Worm (Caenorhabditis elegans) whole organism, mixed stage, embryonic: ENCODE results near the gene tbce-1.

Experiments
- M03D4.4 ChIP-seq: sonication (generic microtip); optimal IDR thresholded peaks from 2 replicates; lab custom pipeline; 2017; ENCODE audit warnings: mild to moderate bottlenecking, missing genetic modification characterization, missing compliant biosample characterization
- ces-1 ChIP-seq: fragments of 150-350 bp; optimal IDR thresholded peaks from 2 replicates; lab custom pipeline; 2014; ENCODE audit warnings: missing biosample characterization, missing genetic modification reagents, missing genetic modification characterization
- cnd-1 ChIP-seq: fragments of 200-800 bp; sonication (Bioruptor generic); optimal IDR thresholded peaks from 2 replicates; lab custom pipeline; 2018; ENCODE audit warnings: mild to moderate bottlenecking, missing genetic modification characterization, missing compliant biosample characterization
- ham-2 ChIP-seq: fragments of 200-800 bp; sonication (Bioruptor generic); optimal IDR thresholded peaks from 2 replicates; lab custom pipeline; 2018; ENCODE audit warnings: mild to moderate bottlenecking, missing genetic modification characterization, missing compliant biosample characterization
- lsy-2 ChIP-seq: fragments of 150-350 bp; optimal IDR thresholded peaks from 2 replicates; lab custom pipeline; 2014; ENCODE audit warnings: missing biosample characterization, missing genetic modification characterization
- nhr-12 ChIP-seq: fragments of 150-350 bp; optimal IDR thresholded peaks from 2 replicates; lab custom pipeline; 2014; ENCODE audit warnings: missing biosample characterization, missing genetic modification characterization
- nhr-28 ChIP-seq: fragments of 150-350 bp; optimal IDR thresholded peaks from 2 replicates; lab custom pipeline; 2014; ENCODE audit warnings: missing biosample characterization, missing genetic modification characterization
- nhr-76 ChIP-seq: sonication (generic microtip); optimal IDR thresholded peaks from 2 replicates; lab custom pipeline; 2017; ENCODE audit warnings: missing biosample characterization, missing genetic modification characterization
- snpc-4 ChIP-seq: fragments of 150-350 bp; optimal IDR thresholded peaks from 2 replicates; lab custom pipeline; 2014; ENCODE audit warnings: missing biosample characterization, missing genetic modification characterization
- sptf-1 ChIP-seq: sonication (generic microtip); optimal IDR thresholded peaks from 2 replicates; lab custom pipeline; 2017; ENCODE audit warnings: mild to moderate bottlenecking, missing genetic modification characterization, moderate library complexity, missing compliant biosample characterization
- unc-62 ChIP-seq: fragments of 150-350 bp; optimal IDR thresholded peaks from 2 replicates; lab custom pipeline; 2014; ENCODE audit warnings: missing biosample characterization, missing genetic modification reagents, missing genetic modification characterization
- ztf-11 ChIP-seq: fragments of 150-350 bp; optimal IDR thresholded peaks from 2 replicates; lab custom pipeline; 2014; ENCODE audit warnings: missing biosample characterization, missing genetic modification characterization

DNA sequence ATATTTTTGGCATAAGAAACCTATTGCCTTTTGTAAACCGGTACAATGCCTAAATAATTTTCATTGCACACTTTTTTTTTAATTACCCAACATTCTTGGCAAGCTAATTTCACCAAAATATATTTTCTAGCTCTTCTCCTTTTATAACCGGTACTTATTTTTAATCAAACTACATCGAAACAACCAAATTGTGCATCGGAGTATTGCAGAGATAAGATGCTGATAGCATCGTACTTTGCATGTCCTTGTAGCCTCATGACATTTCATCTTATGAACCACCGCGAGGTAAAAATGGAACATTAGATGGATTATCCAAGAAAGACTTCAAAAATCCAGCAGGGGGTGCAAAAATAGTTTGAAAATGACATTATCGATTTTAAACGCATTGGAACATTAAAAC, 39.3 kb upstream of the tbce-1 start:
- TF ChIP-seq nhr-12 (tag; lab: Kevin White, UChicago) (no peak), M03D4.4 (no peak), nhr-76 (tag; lab: Kevin White, UChicago) (no peak), sptf-1 (tag; lab: Kevin White, UChicago) (no peak), cnd-1 (tag; lab: Kevin White, UChicago) (no peak), lsy-2 (no peak), snpc-4 (tag; lab: Kevin White, UChicago) (no peak), unc-62 (GFP tag; lab: Kevin White, UChicago) (no peak), nhr-28 (no peak), ham-2 (GFP tag; lab: Kevin White, UChicago) (no peak), ces-1 (no peak), ztf-11 (tag; lab: Kevin White, UChicago) (no peak)
